Worm (Caenorhabditis elegans) whole organism, L2 larva: ENCODE results near the gene srh-214.
A peak's percentile ranks its signal among the peaks of the same experiment; 100 is the strongest.

Experiments used
- C34F6.9 ChIP-seq: fragments of 150-350 bp; optimal IDR thresholded peaks from 2 replicates; lab custom pipeline; 2014; ENCODE audit warnings: missing biosample characterization, missing genetic modification characterization
- F13H6.1 ChIP-seq: sonication (generic microtip); optimal IDR thresholded peaks from 2 replicates; lab custom pipeline; 2016; ENCODE audit warnings: missing genetic modification characterization, missing compliant biosample characterization
- R02D3.7 ChIP-seq: fragments of 150-350 bp; optimal IDR thresholded peaks from 2 replicates; lab custom pipeline; 2014; ENCODE audit warnings: missing biosample characterization, missing genetic modification characterization
- Y55F3AM.14 ChIP-seq: fragments of 200-800 bp; sonication (Bioruptor generic); optimal IDR thresholded peaks from 2 replicates; lab custom pipeline; 2018; ENCODE audit warnings: mild to moderate bottlenecking, missing genetic modification characterization, missing compliant biosample characterization
- ZK546.5 ChIP-seq: sonication (generic microtip); optimal IDR thresholded peaks from 2 replicates; lab custom pipeline; 2017; ENCODE audit warnings: missing biosample characterization, missing genetic modification characterization
- alr-1 ChIP-seq: fragments of 150-350 bp; optimal IDR thresholded peaks from 2 replicates; lab custom pipeline; 2014; ENCODE audit warnings: missing biosample characterization, missing genetic modification characterization
- aly-2 ChIP-seq: fragments of 150-350 bp; optimal IDR thresholded peaks from 2 replicates; lab custom pipeline; 2014; ENCODE audit warnings: missing biosample characterization, missing genetic modification characterization
- blmp-1 ChIP-seq: sonication (generic microtip); optimal IDR thresholded peaks from 2 replicates; lab custom pipeline; 2017; ENCODE audit warnings: missing genetic modification characterization, mild to moderate bottlenecking, missing compliant biosample characterization, antibody characterized with exemption, moderate library complexity; ENCODE audit not compliant: insufficient read depth
- ceh-16 ChIP-seq: fragments of 150-350 bp; optimal IDR thresholded peaks from 2 replicates; lab custom pipeline; 2014; ENCODE audit warnings: missing biosample characterization, missing genetic modification characterization
- ceh-82 ChIP-seq: fragments of 150-350 bp; optimal IDR thresholded peaks from 2 replicates; lab custom pipeline; 2014; ENCODE audit warnings: missing biosample characterization, missing genetic modification characterization
- crh-2 ChIP-seq: sonication (generic microtip); optimal IDR thresholded peaks from 2 replicates; lab custom pipeline; 2017; ENCODE audit warnings: missing biosample characterization, missing genetic modification characterization
- dmd-4 ChIP-seq: sonication (generic microtip); optimal IDR thresholded peaks from 2 replicates; lab custom pipeline; 2017; ENCODE audit warnings: missing biosample characterization, missing genetic modification characterization
- egl-27 ChIP-seq: sonication (generic microtip); optimal IDR thresholded peaks from 3 replicates; lab custom pipeline; 2017; ENCODE audit warnings: missing biosample characterization, missing genetic modification reagents, missing genetic modification characterization
- elt-1 ChIP-seq: fragments of 150-350 bp; optimal IDR thresholded peaks from 2 replicates; lab custom pipeline; 2014; ENCODE audit warnings: missing biosample characterization, missing genetic modification characterization
- elt-3 ChIP-seq: sonication (generic microtip); optimal IDR thresholded peaks from 2 replicates; lab custom pipeline; 2017; ENCODE audit warnings: missing biosample characterization, missing genetic modification characterization
- fos-1 ChIP-seq: fragments of 150-350 bp; optimal IDR thresholded peaks from 2 replicates; lab custom pipeline; 2014; ENCODE audit warnings: missing biosample characterization, missing genetic modification characterization
- gmeb-1 ChIP-seq: fragments of 150-350 bp; optimal IDR thresholded peaks from 2 replicates; lab custom pipeline; 2014; ENCODE audit warnings: missing biosample characterization, missing genetic modification characterization
- lin-11 ChIP-seq: fragments of 150-350 bp; sonication (generic microtip); optimal IDR thresholded peaks from 2 replicates; lab custom pipeline; 2014; ENCODE audit warnings: missing biosample characterization, missing genetic modification characterization, inconsistent platforms, mixed read lengths
- lin-13 ChIP-seq: fragments of 150-350 bp; optimal IDR thresholded peaks from 2 replicates; lab custom pipeline; 2014; ENCODE audit warnings: missing biosample characterization, missing genetic modification reagents, missing genetic modification characterization
- lin-39 ChIP-seq: fragments of 150-350 bp; optimal IDR thresholded peaks from 2 replicates; lab custom pipeline; 2014; ENCODE audit warnings: missing biosample characterization, missing genetic modification reagents, missing genetic modification characterization
- lsy-2 ChIP-seq, 2 experiments: fragments of 150-350 bp in 1 of 2; sonication (generic microtip) in 1 of 2; optimal IDR thresholded peaks; 2 replicates each; lab custom pipeline; 2014 to 2017; ENCODE audit warnings: missing biosample characterization in 2 of 2, missing genetic modification characterization in 2 of 2
- mab-5 ChIP-seq: fragments of 150-350 bp; optimal IDR thresholded peaks from 2 replicates; lab custom pipeline; 2014; ENCODE audit warnings: missing biosample characterization, missing genetic modification characterization
- mbf-1 ChIP-seq: sonication (generic microtip); optimal IDR thresholded peaks from 2 replicates; lab custom pipeline; 2017; ENCODE audit warnings: missing biosample characterization, missing genetic modification characterization
- nhr-10 ChIP-seq: sonication (generic microtip); optimal IDR thresholded peaks from 2 replicates; lab custom pipeline; 2017; ENCODE audit warnings: missing biosample characterization, missing genetic modification characterization
- nhr-11 ChIP-seq: fragments of 150-350 bp; optimal IDR thresholded peaks from 2 replicates; lab custom pipeline; 2014; ENCODE audit warnings: missing biosample characterization, missing genetic modification characterization
- nhr-12 ChIP-seq: fragments of 150-350 bp; optimal IDR thresholded peaks from 2 replicates; lab custom pipeline; 2014; ENCODE audit warnings: missing biosample characterization, missing genetic modification characterization
- nhr-129 ChIP-seq: fragments of 150-350 bp; optimal IDR thresholded peaks from 2 replicates; lab custom pipeline; 2014; ENCODE audit warnings: missing biosample characterization, missing genetic modification characterization
- nhr-21 ChIP-seq: fragments of 150-350 bp; optimal IDR thresholded peaks from 2 replicates; lab custom pipeline; 2014; ENCODE audit warnings: missing biosample characterization, missing genetic modification characterization
- nhr-23 ChIP-seq: fragments of 150-350 bp; optimal IDR thresholded peaks from 2 replicates; lab custom pipeline; 2014; ENCODE audit warnings: missing biosample characterization, missing genetic modification reagents, missing genetic modification characterization
- nhr-237 ChIP-seq: fragments of 150-350 bp; optimal IDR thresholded peaks from 2 replicates; lab custom pipeline; 2014; ENCODE audit warnings: missing biosample characterization, missing genetic modification characterization
- nhr-25 ChIP-seq: fragments of 150-350 bp; sonication (generic microtip); optimal IDR thresholded peaks from 3 replicates; lab custom pipeline; 2014; ENCODE audit warnings: missing biosample characterization, missing genetic modification characterization
- nhr-6 ChIP-seq: fragments of 150-350 bp; optimal IDR thresholded peaks from 2 replicates; lab custom pipeline; 2014; ENCODE audit warnings: missing biosample characterization, missing genetic modification characterization
- nhr-77 ChIP-seq: fragments of 150-350 bp; optimal IDR thresholded peaks from 2 replicates; lab custom pipeline; 2014; ENCODE audit warnings: missing biosample characterization, missing genetic modification characterization
- peb-1 ChIP-seq: fragments of 150-350 bp; optimal IDR thresholded peaks from 2 replicates; lab custom pipeline; 2014; ENCODE audit warnings: missing biosample characterization, missing genetic modification characterization
- sem-4 ChIP-seq: fragments of 150-350 bp; optimal IDR thresholded peaks from 2 replicates; lab custom pipeline; 2014; ENCODE audit warnings: missing biosample characterization, missing genetic modification reagents, missing genetic modification characterization
- skn-1 ChIP-seq: sonication (generic microtip); optimal IDR thresholded peaks from 2 replicates; lab custom pipeline; 2017; ENCODE audit warnings: missing biosample characterization, missing genetic modification characterization
- sma-3 ChIP-seq: sonication (generic microtip); optimal IDR thresholded peaks from 2 replicates; lab custom pipeline; 2016; ENCODE audit warnings: missing genetic modification reagents, missing genetic modification characterization, missing compliant biosample characterization
- sma-9 ChIP-seq, 2 experiments: fragments of 150-350 bp in 1 of 2; sonication (generic microtip) in 1 of 2; optimal IDR thresholded peaks; 2 replicates each; lab custom pipeline; 2014 to 2016; ENCODE audit warnings: missing genetic modification characterization in 2 of 2, mild to moderate bottlenecking in 1 of 2, missing biosample characterization in 1 of 2, missing compliant biosample characterization in 1 of 2, missing genetic modification reagents in 1 of 2, moderate library complexity in 1 of 2
- snpc-4 ChIP-seq: fragments of 150-350 bp; optimal IDR thresholded peaks from 2 replicates; lab custom pipeline; 2014; ENCODE audit warnings: missing biosample characterization, missing genetic modification characterization
- unc-39 ChIP-seq: fragments of 150-350 bp; optimal IDR thresholded peaks from 2 replicates; lab custom pipeline; 2014; ENCODE audit warnings: missing biosample characterization, missing genetic modification characterization
- unc-55 ChIP-seq: fragments of 150-350 bp; sonication (generic microtip); optimal IDR thresholded peaks from 3 replicates; lab custom pipeline; 2014; ENCODE audit warnings: missing biosample characterization, missing genetic modification reagents, missing genetic modification characterization
- unc-62 ChIP-seq: fragments of 150-350 bp; optimal IDR thresholded peaks from 2 replicates; lab custom pipeline; 2014; ENCODE audit warnings: missing biosample characterization, missing genetic modification reagents, missing genetic modification characterization
- zag-1 ChIP-seq: fragments of 150-350 bp; optimal IDR thresholded peaks from 2 replicates; lab custom pipeline; 2014; ENCODE audit warnings: missing biosample characterization, missing genetic modification characterization
- ztf-1 ChIP-seq: fragments of 200-800 bp; sonication (Bioruptor generic); conservative IDR thresholded peaks from 2 replicates; pipeline ENCODE4 v1.3.6; 2022; ENCODE audit warnings: missing genetic modification characterization, missing compliant biosample characterization
- ztf-11 ChIP-seq: sonication (generic microtip); optimal IDR thresholded peaks from 2 replicates; lab custom pipeline; 2017; ENCODE audit warnings: missing biosample characterization, missing genetic modification characterization
- ztf-4 ChIP-seq: fragments of 150-350 bp; optimal IDR thresholded peaks from 2 replicates; lab custom pipeline; 2014; ENCODE audit warnings: missing biosample characterization, missing genetic modification characterization

srh-214 gene

ce11 chrV:16804795-16805194 lies 24.8 kb downstream of the srh-214 start:
- no peak for TF ChIP-seq ceh-16
- TF ChIP-seq nhr-25, result no peak
- no peak for TF ChIP-seq mab-5 (tag; lab: Kevin White, UChicago)
- no peak for TF ChIP-seq mbf-1 (tag; lab: Kevin White, UChicago)
- TF ChIP-seq unc-62 (GFP tag; lab: Kevin White, UChicago), result no peak

- TF ChIP-seq egl-27 (tag; lab: Kevin White, UChicago) (no peak), ceh-82 (tag; lab: Kevin White, UChicago) (no peak), sma-9 (GFP tag; optimal IDR thresholded peaks at IDR 0.05; lab: Kevin White, UChicago) (no peak), sma-9 (tag; optimal IDR thresholded peaks at IDR 0.05; lab: Kevin White, UChicago) (no peak), ztf-4 (tag; lab: Kevin White, UChicago) (no peak), sem-4 (tag; lab: Kevin White, UChicago) (no peak), blmp-1 (tag; lab: Kevin White, UChicago) (no peak), alr-1 (tag; lab: Kevin White, UChicago) (no peak), peb-1 (tag; lab: Kevin White, UChicago) (no peak), nhr-129 (tag; lab: Kevin White, UChicago) (no peak)
These were observed 27.0 kb downstream of the srh-214 start, which contains the start of gene cand-1 for ce11 chrV:16802572-16802971. TSS of gene cand-1 (plus strand) at chrV:16802872.

- no peak for TF ChIP-seq sma-9 (GFP tag; optimal IDR thresholded peaks at IDR 0.05; lab: Kevin White, UChicago)
- TF ChIP-seq sma-9 (tag; optimal IDR thresholded peaks at IDR 0.05; lab: Kevin White, UChicago), result no peak
- peak; percentile 30 for TF ChIP-seq unc-55 (GFP tag; lab: Kevin White, UChicago)
These were observed 29.1 kb downstream of the srh-214 start for ce11 chrV:16800484-16800883.

ce11 chrV:16794828-16795354 lies 34.7 kb downstream of the srh-214 start, which contains the start of the genes ctps-1 and pus-1:
TSS of gene ctps-1 (plus strand) at chrV:16794878.
TSS of gene pus-1 (minus strand) at chrV:16794952.
- TF ChIP-seq ceh-82 (tag; lab: Kevin White, UChicago) (no peak), dmd-4 (tag; lab: Kevin White, UChicago) (no peak), nhr-10 (tag; lab: Kevin White, UChicago) (no peak), crh-2 (tag; lab: Kevin White, UChicago) (peak; percentile 66), zag-1 (no peak), F13H6.1 (tag; lab: Kevin White, UChicago) (peak; percentile 46), nhr-12 (no peak), lin-39 (tag; lab: Kevin White, UChicago) (no peak), nhr-11 (no peak), mab-5 (tag; lab: Kevin White, UChicago) (peak; percentile 28), lin-13 (GFP tag; lab: Kevin White, UChicago) (peak; percentile 61), elt-3 (tag; lab: Kevin White, UChicago) (no peak), gmeb-1 (tag; lab: Kevin White, UChicago) (peak; percentile 81), sma-3 (GFP tag; lab: Kevin White, UChicago) (peak; percentile 42), skn-1 (tag; lab: Kevin White, UChicago) (no peak), ztf-11 (tag; lab: Kevin White, UChicago) (no peak), egl-27 (tag; lab: Kevin White, UChicago) (peak; percentile 12), sma-9 (GFP tag; optimal IDR thresholded peaks at IDR 0.05; lab: Kevin White, UChicago) (no peak), sma-9 (tag; optimal IDR thresholded peaks at IDR 0.05; lab: Kevin White, UChicago) (no peak), elt-1 (tag; lab: Kevin White, UChicago) (no peak), ceh-16 (peak; percentile 22), C34F6.9 (peak; percentile 77), nhr-129 (tag; lab: Kevin White, UChicago) (peak; percentile 27), aly-2 (no peak), ZK546.5 (tag; lab: Kevin White, UChicago) (no peak), sem-4 (tag; lab: Kevin White, UChicago) (no peak), nhr-21 (tag; lab: Kevin White, UChicago) (peak; percentile 32), nhr-6 (no peak), unc-39 (no peak), ztf-4 (tag; lab: Kevin White, UChicago) (no peak), R02D3.7 (peak; percentile 7), snpc-4 (peak; percentile 76), nhr-77 (no peak), nhr-237 (no peak), nhr-25 (peak; percentile 40), ztf-1 (GFP tag; lab: Robert Waterston, UW) (no peak), nhr-23 (tag; lab: Kevin White, UChicago) (no peak), Y55F3AM.14 (GFP tag; lab: Kevin White, UChicago) (no peak), fos-1 (no peak), lsy-2 (tag; optimal IDR thresholded peaks at IDR 0.05; lab: Kevin White, UChicago) (peak; percentile 76 to 80), lin-11 (tag; lab: Kevin White, UChicago) (peak; percentile 76), unc-55 (GFP tag; lab: Kevin White, UChicago) (peak; percentile 70), alr-1 (tag; lab: Kevin White, UChicago) (no peak)
